Fruit fly (Drosophila melanogaster): ENCODE measurements around the gene CG14563.

CG14563 gene

dm6 chr3L:21859299-21860052 lies 17.3 kb upstream of the CG14563 start:
- TF ChIP-seq HLH3B (GFP tag; IDR thresholded peaks at IDR 0.05), result no peak
- TF ChIP-seq Adf1 (GFP tag; IDR thresholded peaks at IDR 0.05), result no peak
- peak; percentile 57 for TF ChIP-seq CG15269 (tag; optimal IDR thresholded peaks at IDR 0.05)
- TF ChIP-seq CG9727 (GFP tag; optimal IDR thresholded peaks at IDR 0.05), result peak; percentile 55
- TF ChIP-seq CG8388 (GFP tag; optimal IDR thresholded peaks at IDR 0.05), result peak; percentile 14
- no peak for TF ChIP-seq CG2116 (GFP tag; optimal IDR thresholded peaks at IDR 0.05)
- no peak for TF ChIP-seq CG10565 (GFP tag; optimal IDR thresholded peaks at IDR 0.05)
- no peak for TF ChIP-seq CG4617 (GFP tag; optimal IDR thresholded peaks at IDR 0.05; ENCODE audit: borderline replicate concordance)
- 0 out of 2 replicates have a peak, but pooled peaks have one; percentile 27 for TF ChIP-seq Ptx1 (GFP tag; IDR thresholded peaks at IDR 0.05)
- TF ChIP-seq slbo (GFP tag; IDR thresholded peaks at IDR 0.05), result peak; percentile 43; the same call in 1 of the 2 replicates
- no peak for TF ChIP-seq CG32772 (GFP tag; IDR thresholded peaks at IDR 0.05)
- TF ChIP-seq sc (optimal IDR thresholded peaks at IDR 0.05), result no peak
- peak; percentile 9 for TF ChIP-seq sc (GFP tag; optimal IDR thresholded peaks at IDR 0.05)
- peak; percentile 12 for TF ChIP-seq CG12104 (GFP tag; optimal IDR thresholded peaks at IDR 0.05)
- no peak for TF ChIP-seq ash1 (GFP tag; optimal IDR thresholded peaks at IDR 0.05)
- no peak for TF ChIP-seq CHES-1-like (GFP tag; optimal IDR thresholded peaks at IDR 0.05)
- TF ChIP-seq CG15011 (GFP tag; optimal IDR thresholded peaks at IDR 0.05), result no peak
- no peak for TF ChIP-seq HLH4C (GFP tag; IDR thresholded peaks at IDR 0.05; ENCODE audit: partially characterized antibody)
- TF ChIP-seq Hand (GFP tag; optimal IDR thresholded peaks at IDR 0.05), result peak; percentile 22
- no peak for TF ChIP-seq Opbp (GFP tag; IDR thresholded peaks at IDR 0.05; ENCODE audit: partially characterized antibody)
- peak; percentile 67 for TF ChIP-seq grau (tag; optimal IDR thresholded peaks at IDR 0.05)
- no peak for TF ChIP-seq her (GFP tag; optimal IDR thresholded peaks at IDR 0.05)
- peak; percentile 25 for TF ChIP-seq CG10267 (tag; optimal IDR thresholded peaks at IDR 0.05)
- no peak for TF ChIP-seq sd (tag; optimal IDR thresholded peaks at IDR 0.05)
- peak; percentile 25 for TF ChIP-seq Ssrp (tag; optimal IDR thresholded peaks at IDR 0.05)
- no peak for TF ChIP-seq CG10462 (GFP tag; optimal IDR thresholded peaks at IDR 0.05)
- peak; percentile 57 for TF ChIP-seq CG10147 (GFP tag; optimal IDR thresholded peaks at IDR 0.05)
- TF ChIP-seq kni (GFP tag; optimal IDR thresholded peaks at IDR 0.05), result no peak
- peak; percentile 13 for TF ChIP-seq CG13775 (GFP tag; optimal IDR thresholded peaks at IDR 0.05)
- TF ChIP-seq odd (GFP tag; optimal IDR thresholded peaks at IDR 0.05), result peak; percentile 27
- no peak for TF ChIP-seq trem (tag; optimal IDR thresholded peaks at IDR 0.05)
- TF ChIP-seq dmrt99B (tag; optimal IDR thresholded peaks at IDR 0.05), result peak; percentile 65
- TF ChIP-seq Oli (tag; optimal IDR thresholded peaks at IDR 0.05), result peak; percentile 58
- peak; percentile 48; the same call in 1 of the 3 replicates for TF ChIP-seq dysf (GFP tag; IDR thresholded peaks at IDR 0.05)
- peak; percentile 33 for TF ChIP-seq NfI (GFP tag; optimal IDR thresholded peaks at IDR 0.05)
- no peak for TF ChIP-seq nau (GFP tag; optimal IDR thresholded peaks at IDR 0.05)
- TF ChIP-seq Abd-B (GFP tag; optimal IDR thresholded peaks at IDR 0.05), result peak; percentile 15
- TF ChIP-seq Deaf1 (tag; optimal IDR thresholded peaks at IDR 0.05), result peak; percentile 27
- TF ChIP-seq BtbVII (GFP tag; optimal IDR thresholded peaks at IDR 0.05), result peak; percentile 51
- no peak for TF ChIP-seq CG12299 (tag; optimal IDR thresholded peaks at IDR 0.05)
- peak; percentile 30 for TF ChIP-seq CG12659 (GFP tag; optimal IDR thresholded peaks at IDR 0.05)
- TF ChIP-seq Hmr (GFP tag; optimal IDR thresholded peaks at IDR 0.05), result peak; percentile 64
- no peak for TF ChIP-seq MBD-R2 (GFP tag; IDR thresholded peaks at IDR 0.05)
- TF ChIP-seq CG6765 (GFP tag; optimal IDR thresholded peaks at IDR 0.05), result peak; percentile 39
- TF ChIP-seq dan (GFP tag; IDR thresholded peaks at IDR 0.05), result no peak
- TF ChIP-seq abd-A (tag; optimal IDR thresholded peaks at IDR 0.05), result peak; percentile 80
- TF ChIP-seq CG6813 (GFP tag; optimal IDR thresholded peaks at IDR 0.05), result peak; percentile 36
- peak; percentile 24 for TF ChIP-seq CG4424 (GFP tag; optimal IDR thresholded peaks at IDR 0.05)

Measured in whole organism, embryonic.